Worm (Caenorhabditis elegans) whole organism, young adult: ENCODE data around the gene Y65A5A.1.

Source experiments
- B0261.1 ChIP-seq: sonication (generic microtip); optimal IDR thresholded peaks from 2 replicates; lab custom pipeline; 2016; ENCODE audit warnings: mild to moderate bottlenecking, missing genetic modification characterization, moderate library complexity, missing compliant biosample characterization
- B0336.3 ChIP-seq: fragments of 200-800 bp; sonication (Bioruptor generic); IDR thresholded peaks from 2 replicates; pipeline ENCODE4 v1.3.6; 2022; ENCODE audit warnings: missing genetic modification characterization, missing compliant biosample characterization
- F10E7.11 ChIP-seq: sonication (generic microtip); optimal IDR thresholded peaks from 2 replicates; lab custom pipeline; 2017; ENCODE audit warnings: mild to moderate bottlenecking, missing genetic modification characterization, moderate library complexity, missing compliant biosample characterization
- F22D6.2 ChIP-seq: sonication (generic microtip); optimal IDR thresholded peaks from 2 replicates; lab custom pipeline; 2016; ENCODE audit warnings: mild to moderate bottlenecking, missing genetic modification characterization, missing compliant biosample characterization
- F23B12.7 ChIP-seq: sonication (generic microtip); optimal IDR thresholded peaks from 2 replicates; lab custom pipeline; 2017; ENCODE audit warnings: missing genetic modification characterization, mild to moderate bottlenecking, missing compliant biosample characterization, antibody characterized with exemption, moderate library complexity; ENCODE audit not compliant: insufficient read depth
- F33H1.4 ChIP-seq: fragments of 200-800 bp; sonication (Bioruptor generic); IDR thresholded peaks from 2 replicates; pipeline ENCODE4 v1.3.6; 2022; ENCODE audit warnings: missing genetic modification reagents, missing genetic modification characterization, missing compliant biosample characterization
- F39B2.1 ChIP-seq: fragments of 200-800 bp; sonication (Bioruptor generic); IDR thresholded peaks from 2 replicates; pipeline ENCODE4 v1.3.6; 2022; ENCODE audit warnings: missing genetic modification reagents, missing genetic modification characterization, missing compliant biosample characterization
- F55B11.4 ChIP-seq: sonication (generic microtip); optimal IDR thresholded peaks from 2 replicates; lab custom pipeline; 2016; ENCODE audit warnings: missing compliant biosample characterization, missing genetic modification characterization, borderline replicate concordance; ENCODE audit not compliant: insufficient read depth
- K12H6.12 ChIP-seq: fragments of 200-800 bp; sonication (Bioruptor generic); optimal IDR thresholded peaks from 2 replicates; lab custom pipeline; 2018; ENCODE audit warnings: mild to moderate bottlenecking, missing genetic modification characterization, missing compliant biosample characterization
- T07F8.4 ChIP-seq: sonication (generic microtip); optimal IDR thresholded peaks from 2 replicates; lab custom pipeline; 2016; ENCODE audit warnings: mild to moderate bottlenecking, missing genetic modification characterization, moderate library complexity, missing compliant biosample characterization
- T26A5.8 ChIP-seq: sonication (generic microtip); optimal IDR thresholded peaks from 2 replicates; lab custom pipeline; 2016; ENCODE audit warnings: missing genetic modification characterization, missing compliant biosample characterization
- Y53G8AR.9 ChIP-seq: fragments of 200-800 bp; sonication (Bioruptor generic); conservative IDR thresholded peaks from 2 replicates; pipeline ENCODE4 v1.3.6; 2022; ENCODE audit warnings: missing genetic modification reagents, missing genetic modification characterization, missing compliant biosample characterization
- Y67H2A.10 ChIP-seq: fragments of 200-800 bp; sonication (Bioruptor generic); conservative IDR thresholded peaks from 2 replicates; pipeline ENCODE4 v1.3.6; 2022; ENCODE audit warnings: missing genetic modification reagents, missing genetic modification characterization, missing compliant biosample characterization
- ZK185.1 ChIP-seq: sonication (generic microtip); optimal IDR thresholded peaks from 2 replicates; lab custom pipeline; 2016; ENCODE audit warnings: mild to moderate bottlenecking, missing genetic modification characterization, missing compliant biosample characterization; ENCODE audit not compliant: poor library complexity, severe bottlenecking
- attf-6 ChIP-seq: fragments of 200-800 bp; sonication (Bioruptor generic); IDR thresholded peaks from 2 replicates; pipeline ENCODE4 v1.3.6; 2022; ENCODE audit warnings: missing genetic modification reagents, missing genetic modification characterization, missing compliant biosample characterization
- cebp-2 ChIP-seq: fragments of 200-800 bp; sonication (Bioruptor generic); IDR thresholded peaks from 2 replicates; pipeline ENCODE4 v1.3.6; 2022; ENCODE audit warnings: missing genetic modification characterization, missing compliant biosample characterization
- ceh-40 ChIP-seq: fragments of 200-800 bp; sonication (Bioruptor generic); IDR thresholded peaks from 2 replicates; pipeline ENCODE4 v1.3.6; 2022; ENCODE audit warnings: missing genetic modification characterization, missing compliant biosample characterization
- ceh-91 ChIP-seq: fragments of 200-800 bp; sonication (Bioruptor generic); IDR thresholded peaks from 2 replicates; pipeline ENCODE4 v1.3.6; 2022; ENCODE audit warnings: missing genetic modification reagents, missing genetic modification characterization, missing compliant biosample characterization
- die-1 ChIP-seq: sonication (generic microtip); optimal IDR thresholded peaks from 2 replicates; lab custom pipeline; 2016; ENCODE audit warnings: missing genotype, mild to moderate bottlenecking, missing genetic modification characterization, missing compliant biosample characterization
- dpl-1 ChIP-seq: fragments of 150-350 bp; optimal IDR thresholded peaks from 2 replicates; lab custom pipeline; 2014; ENCODE audit warnings: missing biosample characterization, missing genetic modification reagents, missing genetic modification characterization
- ets-4 ChIP-seq: fragments of 200-800 bp; sonication (Bioruptor generic); optimal IDR thresholded peaks from 2 replicates; lab custom pipeline; 2018; ENCODE audit warnings: mild to moderate bottlenecking, missing genetic modification characterization, missing compliant biosample characterization
- fkh-3 ChIP-seq: sonication (generic microtip); optimal IDR thresholded peaks from 2 replicates; lab custom pipeline; 2016; ENCODE audit warnings: mild to moderate bottlenecking, missing genetic modification characterization, missing compliant biosample characterization
- gei-17 ChIP-seq: fragments of 200-800 bp; sonication (Bioruptor generic); optimal IDR thresholded peaks from 2 replicates; lab custom pipeline; 2018; ENCODE audit warnings: mild to moderate bottlenecking, missing genetic modification characterization, missing compliant biosample characterization
- him-1 ChIP-seq: sonication (generic microtip); optimal IDR thresholded peaks from 2 replicates; lab custom pipeline; 2016; ENCODE audit warnings: missing genotype, missing genetic modification reagents, missing genetic modification characterization, missing compliant biosample characterization
- hlh-12 ChIP-seq: sonication (generic microtip); optimal IDR thresholded peaks from 2 replicates; lab custom pipeline; 2016; ENCODE audit warnings: missing genetic modification characterization, missing compliant biosample characterization
- hlh-26 ChIP-seq: fragments of 200-800 bp; sonication (Bioruptor generic); conservative IDR thresholded peaks from 2 replicates; pipeline ENCODE4 v1.3.6; 2022; ENCODE audit warnings: missing genetic modification reagents, missing genetic modification characterization, missing compliant biosample characterization
- hrde-1 ChIP-seq: sonication (generic microtip); optimal IDR thresholded peaks from 2 replicates; lab custom pipeline; 2016; ENCODE audit warnings: missing genetic modification characterization, mild to moderate bottlenecking, missing compliant biosample characterization, moderate library complexity, missing genotype, missing genetic modification reagents, borderline replicate concordance
- let-526 ChIP-seq: fragments of 200-800 bp; sonication (Bioruptor generic); IDR thresholded peaks from 2 replicates; pipeline ENCODE4 v1.3.6; 2022; ENCODE audit warnings: missing genetic modification reagents, missing genetic modification characterization, missing compliant biosample characterization
- lin-40 ChIP-seq: sonication (generic microtip); optimal IDR thresholded peaks from 2 replicates; lab custom pipeline; 2016; ENCODE audit warnings: missing genetic modification characterization, mild to moderate bottlenecking, missing compliant biosample characterization, missing genotype, missing genetic modification reagents
- lir-1 ChIP-seq: fragments of 200-800 bp; sonication (Bioruptor generic); conservative IDR thresholded peaks from 2 replicates; pipeline ENCODE4 v1.3.6; 2022; ENCODE audit warnings: missing genetic modification reagents, missing genetic modification characterization, missing compliant biosample characterization
- lsy-27 ChIP-seq: sonication (generic microtip); optimal IDR thresholded peaks from 2 replicates; lab custom pipeline; 2017; ENCODE audit warnings: missing genetic modification characterization, mild to moderate bottlenecking, missing compliant biosample characterization, antibody characterized with exemption, missing genotype, borderline replicate concordance; ENCODE audit not compliant: insufficient read depth
- madf-6 ChIP-seq: fragments of 200-800 bp; sonication (Bioruptor generic); IDR thresholded peaks from 2 replicates; pipeline ENCODE4 v1.3.6; 2022; ENCODE audit warnings: missing genetic modification reagents, missing genetic modification characterization, missing compliant biosample characterization
- madf-8 ChIP-seq: fragments of 200-800 bp; sonication (Bioruptor generic); conservative IDR thresholded peaks from 2 replicates; pipeline ENCODE4 v1.3.6; 2022; ENCODE audit warnings: missing genetic modification reagents, missing genetic modification characterization, missing compliant biosample characterization
- nfya-1 ChIP-seq: sonication (generic microtip); optimal IDR thresholded peaks from 2 replicates; lab custom pipeline; 2017; ENCODE audit warnings: antibody characterized with exemption, missing compliant biosample characterization, missing genetic modification characterization, borderline replicate concordance; ENCODE audit not compliant: insufficient read depth
- nhr-179 ChIP-seq: sonication (generic microtip); optimal IDR thresholded peaks from 2 replicates; lab custom pipeline; 2016; ENCODE audit warnings: mild to moderate bottlenecking, missing genetic modification characterization, missing compliant biosample characterization
- nhr-80 ChIP-seq: sonication (generic microtip); optimal IDR thresholded peaks from 2 replicates; lab custom pipeline; 2016; ENCODE audit warnings: missing genetic modification characterization, missing compliant biosample characterization
- rcor-1 ChIP-seq: fragments of 200-800 bp; sonication (Bioruptor generic); IDR thresholded peaks from 2 replicates; pipeline ENCODE4 v1.3.6; 2022; ENCODE audit warnings: missing genetic modification reagents, missing genetic modification characterization, missing compliant biosample characterization
- rec-8 ChIP-seq, 2 experiments: sonication (generic microtip); optimal IDR thresholded peaks; 2 replicates each; lab custom pipeline; 2016; ENCODE audit warnings: mild to moderate bottlenecking in 2 of 2, missing genetic modification characterization in 2 of 2, missing genetic modification reagents in 2 of 2, missing genotype in 2 of 2, missing biosample characterization in 1 of 2, missing compliant biosample characterization in 1 of 2, moderate library complexity in 1 of 2
- repo-1 ChIP-seq: sonication (generic microtip); optimal IDR thresholded peaks from 2 replicates; lab custom pipeline; 2017; ENCODE audit warnings: mild to moderate bottlenecking, missing genetic modification characterization, missing compliant biosample characterization
- sea-2 ChIP-seq: fragments of 200-800 bp; sonication (Bioruptor generic); IDR thresholded peaks from 2 replicates; pipeline ENCODE4 v1.3.6; 2022; ENCODE audit warnings: missing genetic modification characterization, missing compliant biosample characterization
- sptf-2 ChIP-seq: fragments of 200-800 bp; sonication (Bioruptor generic); optimal IDR thresholded peaks from 2 replicates; lab custom pipeline; 2018; ENCODE audit warnings: mild to moderate bottlenecking, missing genetic modification characterization, missing compliant biosample characterization
- tbp1 ChIP-seq: fragments of 200-800 bp; sonication (Bioruptor generic); optimal IDR thresholded peaks from 2 replicates; lab custom pipeline; 2018; ENCODE audit warnings: mild to moderate bottlenecking, missing genetic modification characterization, missing compliant biosample characterization
- tlf-1 ChIP-seq: fragments of 200-800 bp; sonication (Bioruptor generic); optimal IDR thresholded peaks from 2 replicates; lab custom pipeline; 2018; ENCODE audit warnings: mild to moderate bottlenecking, missing genetic modification characterization, missing compliant biosample characterization
- ztf-28 ChIP-seq: fragments of 200-800 bp; sonication (Bioruptor generic); IDR thresholded peaks from 2 replicates; pipeline ENCODE4 v1.3.6; 2022; ENCODE audit warnings: missing genetic modification reagents, missing genetic modification characterization, missing compliant biosample characterization
- ztf-6 ChIP-seq: fragments of 200-800 bp; sonication (Bioruptor generic); IDR thresholded peaks from 2 replicates; pipeline ENCODE4 v1.3.6; 2022; ENCODE audit warnings: missing genetic modification reagents, missing genetic modification characterization, missing compliant biosample characterization

Y65A5A.1 gene

DNA sequence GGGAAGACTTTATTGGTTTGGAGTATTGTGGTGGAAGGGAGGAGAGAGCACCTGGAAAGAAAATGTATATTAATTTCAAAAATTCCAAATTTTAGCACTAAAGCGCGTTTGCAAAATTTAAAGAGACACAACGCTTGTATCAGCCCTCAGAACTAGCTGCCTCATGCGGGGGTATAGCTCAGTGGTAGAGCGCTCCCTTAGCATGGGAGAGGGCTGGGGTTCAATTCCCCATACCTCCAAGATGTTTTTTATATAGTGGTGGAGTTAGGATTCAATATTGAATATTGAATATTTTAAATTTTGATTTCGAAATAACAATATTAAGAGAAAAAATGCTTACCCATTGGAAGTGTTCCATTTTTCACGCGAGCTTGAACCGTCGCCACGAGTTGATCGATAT, 609 bp downstream of the Y65A5A.1 start (continued):
- no peak for TF ChIP-seq B0336.3 (GFP tag; lab: Robert Waterston, UW)
- peak; percentile 71 for TF ChIP-seq fkh-3 (tag; lab: Kevin White, UChicago)
- no peak for TF ChIP-seq ceh-91 (GFP tag; lab: Robert Waterston, UW)
- peak; percentile 96 for TF ChIP-seq tbp1 (GFP tag; lab: Kevin White, UChicago)
- no peak for TF ChIP-seq cebp-2 (GFP tag; lab: Robert Waterston, UW)
- TF ChIP-seq F39B2.1 (GFP tag; lab: Robert Waterston, UW), result no peak
- no peak for TF ChIP-seq him-1
- TF ChIP-seq T26A5.8 (tag; lab: Kevin White, UChicago), result peak; percentile 31
- TF ChIP-seq B0261.1 (tag; lab: Kevin White, UChicago), result peak; percentile 82
- TF ChIP-seq lsy-27 (tag; lab: Kevin White, UChicago), result no peak
- TF ChIP-seq lin-40 (tag; lab: Kevin White, UChicago), result peak; percentile 29
- TF ChIP-seq let-526 (GFP tag; lab: Robert Waterston, UW), result no peak
- TF ChIP-seq F55B11.4 (tag; lab: Kevin White, UChicago), result no peak
- no peak for TF ChIP-seq lir-1
- TF ChIP-seq hlh-12 (tag; lab: Kevin White, UChicago), result peak; percentile 42

DNA sequence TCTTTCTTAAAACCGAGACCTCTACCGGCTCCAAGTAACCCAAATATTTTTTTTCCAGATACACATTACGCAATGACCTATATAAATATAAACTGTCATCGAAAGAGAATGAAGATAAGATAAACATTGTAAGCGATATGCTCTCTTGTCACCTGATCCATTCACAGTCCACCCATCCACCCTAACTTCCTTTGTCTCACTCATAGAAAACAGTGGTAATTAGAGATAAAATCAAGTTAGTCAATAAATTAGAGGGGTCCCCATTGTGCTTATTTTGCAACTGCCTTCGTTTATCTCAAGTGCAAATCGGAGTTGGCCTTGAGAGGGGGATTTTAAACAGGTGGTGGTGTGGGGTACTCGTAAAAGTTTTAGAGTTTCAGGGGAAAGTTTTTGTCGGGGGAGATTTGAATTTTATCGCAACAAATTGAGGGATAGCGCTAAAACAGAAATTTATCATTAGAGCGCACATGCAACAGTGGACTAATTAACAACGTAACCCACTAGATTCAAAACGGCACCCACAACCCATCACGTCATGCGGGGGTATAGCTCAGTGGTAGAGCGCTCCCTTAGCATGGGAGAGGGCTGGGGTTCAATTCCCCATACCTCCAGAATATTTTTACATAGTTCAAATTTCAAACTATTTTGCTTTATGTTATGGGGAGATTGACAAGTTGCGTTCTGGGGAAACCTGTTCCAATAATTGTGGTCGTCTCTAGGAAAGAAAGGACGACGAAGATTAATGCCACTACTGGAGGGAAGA, 1.6 kb downstream of the Y65A5A.1 start:
- TF ChIP-seq ztf-28 (GFP tag; lab: Robert Waterston, UW) (no peak), F55B11.4 (tag; lab: Kevin White, UChicago) (no peak), attf-6 (GFP tag; lab: Robert Waterston, UW) (peak; percentile 96), lir-1 (no peak), F10E7.11 (tag; lab: Kevin White, UChicago) (no peak), T07F8.4 (tag; lab: Kevin White, UChicago) (peak; percentile 32), repo-1 (peak; percentile 0), sea-2 (GFP tag; lab: Robert Waterston, UW) (no peak), dpl-1 (GFP tag; lab: Kevin White, UChicago) (no peak), ztf-6 (GFP tag; lab: Robert Waterston, UW) (no peak), F33H1.4 (GFP tag; lab: Robert Waterston, UW) (no peak), hrde-1 (tag; lab: Kevin White, UChicago) (peak; percentile 28), K12H6.12 (no peak), ets-4 (GFP tag; lab: Kevin White, UChicago) (no peak), Y53G8AR.9 (GFP tag; lab: Robert Waterston, UW) (peak; percentile 69; the same call in 1 of the 2 replicates), F22D6.2 (no peak), B0261.1 (tag; lab: Kevin White, UChicago) (peak; percentile 81), gei-17 (GFP tag; lab: Kevin White, UChicago) (no peak), rcor-1 (peak; percentile 59), F23B12.7 (peak; percentile 35), sptf-2 (GFP tag; lab: Kevin White, UChicago) (peak; percentile 67), madf-6 (GFP tag; lab: Robert Waterston, UW) (peak; percentile 50), hlh-26 (GFP tag; lab: Robert Waterston, UW) (no peak), hlh-12 (tag; lab: Kevin White, UChicago) (no peak), rec-8 (tag; optimal IDR thresholded peaks at IDR 0.05; lab: Kevin White, UChicago) (peak; percentile 46 to 60), nhr-80 (tag; lab: Kevin White, UChicago) (no peak), madf-8 (GFP tag; lab: Robert Waterston, UW) (no peak), tlf-1 (GFP tag; lab: Kevin White, UChicago) (no peak), Y67H2A.10 (GFP tag; lab: Robert Waterston, UW) (no peak), nfya-1 (tag; lab: Kevin White, UChicago) (no peak), die-1 (tag; lab: Kevin White, UChicago) (peak; percentile 85), ZK185.1 (peak; percentile 52), ceh-40 (GFP tag; lab: Robert Waterston, UW) (no peak), nhr-179 (tag; lab: Kevin White, UChicago) (peak; percentile 35), F39B2.1 (GFP tag; lab: Robert Waterston, UW) (no peak)
